Worm (Caenorhabditis elegans): Measurements from ENCODE around the gene clec-21.

- TF ChIP-seq unc-55 (GFP tag; optimal IDR thresholded peaks at IDR 0.05) = no peak
- no peak for TF ChIP-seq pat-9 (tag; optimal IDR thresholded peaks at IDR 0.05)
- TF ChIP-seq C08G9.2 (tag; optimal IDR thresholded peaks at IDR 0.05) = no peak
- no peak for TF ChIP-seq odd-2 (tag; optimal IDR thresholded peaks at IDR 0.05)
- TF ChIP-seq lim-6 (tag; optimal IDR thresholded peaks at IDR 0.05) = no peak
- no peak for TF ChIP-seq fkh-6 (tag; optimal IDR thresholded peaks at IDR 0.05)
- no peak for TF ChIP-seq madf-2 (tag; optimal IDR thresholded peaks at IDR 0.05)
- no peak for TF ChIP-seq ceh-22 (tag; optimal IDR thresholded peaks at IDR 0.05)
- no peak for TF ChIP-seq elt-2 (tag; optimal IDR thresholded peaks at IDR 0.05)
- TF ChIP-seq nhr-11 (tag; optimal IDR thresholded peaks at IDR 0.05) = no peak
These were observed 5.8 kb upstream of the clec-21 start, which contains the start of gene T07H3.7 for ce11 chrII:1589845-1590244.

Measured in whole organism, late embryonic.